Fruit fly (Drosophila melanogaster) whole organism, pupa: ENCODE results near the gene Capa.

ENCODE experiments used
- CG34367 ChIP-seq: fragments of 200-800 bp; sonication (Bioruptor generic); optimal IDR thresholded peaks from 2 replicates; lab custom pipeline; 2018; ENCODE audit warnings: missing biosample characterization, mild to moderate bottlenecking, missing genetic modification characterization
- CG4496 ChIP-seq: fragments of 200-800 bp; sonication (Bioruptor generic); IDR thresholded peaks from 3 replicates; pipeline ENCODE4 v1.3.6; 2022; ENCODE audit warnings: missing biosample characterization, missing genetic modification characterization
- D1 ChIP-seq: fragments of 200-800 bp; sonication (Bioruptor generic); optimal IDR thresholded peaks from 2 replicates; lab custom pipeline; 2018; ENCODE audit warnings: missing biosample characterization, mild to moderate bottlenecking, missing genetic modification characterization, moderate library complexity
- EcR ChIP-seq: fragments of 200-800 bp; sonication (Bioruptor generic); optimal IDR thresholded peaks from 3 replicates; lab custom pipeline; 2019; ENCODE audit warnings: missing biosample characterization, missing genetic modification characterization, mild to moderate bottlenecking, moderate library complexity, missing genetic modification reagents
- Ets98B ChIP-seq: fragments of 200-800 bp; sonication (Bioruptor generic); IDR thresholded peaks from 2 replicates; pipeline ENCODE4 v1.3.6; 2022; ENCODE audit warnings: missing biosample characterization, missing genetic modification characterization
- gl ChIP-seq: fragments of 200-800 bp; sonication (Bioruptor generic); optimal IDR thresholded peaks from 2 replicates; lab custom pipeline; 2018; ENCODE audit warnings: missing biosample characterization, mild to moderate bottlenecking, missing genetic modification characterization

dm6 chr3R:29898588-29898987 is 15.6 kb downstream of the Capa start:
- TF ChIP-seq EcR (GFP tag; lab: Kevin White, UChicago): no peak
- no peak for TF ChIP-seq gl
- no peak for TF ChIP-seq CG34367 (tag; lab: Kevin White, UChicago)
- TF ChIP-seq Ets98B (GFP tag; lab: Robert Waterston, UW): 0 out of 2 replicates have a peak, but pooled peaks have one; percentile 41
- TF ChIP-seq CG4496 (GFP tag; lab: Robert Waterston, UW): 0 out of 3 replicates have a peak, but pooled peaks have one; percentile 22
- no peak for TF ChIP-seq D1
